Worm (Caenorhabditis elegans) whole organism, dauer: ENCODE measurements around the gene clec-56.

ENCODE experiments used
- unc-62 ChIP-seq: sonication (generic microtip); optimal IDR thresholded peaks from 2 replicates; lab custom pipeline; 2017; ENCODE audit warnings: missing biosample characterization, missing genetic modification reagents, missing genetic modification characterization

The clec-56 gene

DNA sequence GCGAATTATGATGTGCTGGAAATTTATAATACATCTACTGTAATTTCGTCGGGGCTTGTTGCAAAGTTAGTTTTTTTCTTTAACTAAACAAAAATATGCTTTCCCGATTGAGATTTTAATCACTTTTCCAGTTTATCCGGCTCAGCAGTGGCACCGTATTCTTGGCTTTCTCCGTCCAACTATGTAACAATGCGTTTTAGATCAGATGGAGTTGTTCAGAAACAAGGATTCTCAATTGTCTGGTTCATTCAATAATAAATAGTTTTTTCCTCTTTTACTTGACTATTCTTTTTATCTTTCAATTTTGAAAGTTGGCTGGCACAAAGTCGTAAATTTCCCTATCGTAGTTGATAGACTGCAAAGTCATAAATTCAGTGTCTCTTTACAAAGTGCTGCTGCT lies at the start of gene clec-56:
TSS of gene clec-56 (plus strand) at position 301 of the 400 bp plus-strand sequence.
- no peak for TF ChIP-seq unc-62 (GFP tag; lab: Kevin White, UChicago)

DNA sequence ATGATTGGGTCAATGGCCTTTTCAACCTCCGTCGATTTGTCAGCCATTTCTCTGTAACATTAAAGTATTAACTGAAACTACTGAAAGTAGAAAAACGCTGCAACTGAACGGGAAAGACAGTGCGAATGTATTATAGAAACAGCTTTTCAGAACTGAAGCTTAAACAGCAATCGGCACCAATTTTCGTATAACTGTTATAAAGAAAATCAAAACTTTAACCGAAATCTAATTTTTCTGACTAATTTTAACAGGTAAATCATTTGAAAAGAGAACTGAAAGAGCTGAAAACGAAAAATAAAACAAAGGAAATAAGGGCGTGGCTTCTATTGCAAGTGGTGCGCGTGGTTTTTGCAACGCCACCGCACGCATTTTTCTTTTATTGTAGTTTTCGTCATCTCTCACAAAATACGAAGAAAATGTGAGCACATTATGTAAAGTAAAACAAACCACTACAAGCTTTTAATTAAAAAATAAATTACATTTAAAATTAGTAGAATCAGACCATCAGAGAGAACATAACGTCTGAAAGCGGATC lies 49.2 kb upstream of the clec-56 start, which contains the start of gene rrsr-1:
TSS of gene rrsr-1 (minus strand) at position 51 of the 535 bp plus-strand sequence.
- TF ChIP-seq unc-62 (GFP tag; lab: Kevin White, UChicago): no peak

DNA sequence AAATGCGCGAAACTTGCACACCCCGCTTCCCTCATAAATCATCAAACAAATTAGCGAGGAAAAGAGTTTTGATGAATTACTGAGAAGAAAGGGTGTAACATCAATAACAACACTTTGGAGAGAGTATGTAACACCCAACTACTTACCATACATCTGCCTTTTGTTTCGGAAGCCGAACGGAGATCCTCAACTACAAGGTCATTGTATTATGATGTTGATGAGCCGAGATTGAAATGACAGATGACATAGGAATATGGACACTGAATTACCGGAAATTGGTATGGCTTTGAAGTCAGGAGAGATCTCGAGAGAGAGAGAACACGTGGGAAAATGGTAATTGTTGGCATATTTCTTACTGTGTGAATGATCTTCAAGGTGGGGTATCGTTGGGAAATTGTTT lies 48.2 kb upstream of the clec-56 start:
- no peak for TF ChIP-seq unc-62 (GFP tag; lab: Kevin White, UChicago)

DNA sequence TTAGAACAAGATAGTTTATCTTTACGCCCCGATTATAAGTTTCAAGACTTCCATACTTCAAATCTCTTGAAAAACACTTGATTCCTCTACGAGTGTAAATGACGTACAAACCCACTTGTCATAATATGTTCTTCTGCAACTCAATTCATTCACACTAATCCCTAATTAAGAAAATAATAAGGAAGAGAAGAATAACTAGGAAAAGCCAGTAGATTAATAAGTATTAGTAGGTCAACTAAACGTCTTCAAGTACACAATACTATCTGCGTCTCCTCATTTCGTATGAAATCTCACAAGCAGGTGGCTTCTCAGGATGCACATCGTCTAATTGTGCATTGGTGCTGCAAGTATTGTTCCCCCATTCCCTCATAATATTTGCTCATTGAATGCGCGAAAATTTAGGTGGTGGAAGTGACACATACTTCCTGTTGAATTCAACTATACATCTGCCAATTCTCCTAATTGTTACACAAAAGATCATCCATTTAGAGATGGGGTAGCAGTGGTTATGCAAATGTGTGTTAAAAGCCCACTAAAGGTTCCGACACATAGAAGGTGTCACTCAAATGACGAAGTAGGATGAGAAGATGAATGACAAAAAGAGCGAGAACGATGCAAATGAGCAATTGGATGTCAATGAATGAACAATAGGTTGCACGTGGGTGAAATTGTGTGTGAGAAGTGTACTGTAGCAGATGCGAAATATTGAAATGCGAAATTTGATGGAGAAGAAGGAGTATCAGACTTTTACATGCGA lies 47.0 kb upstream of the clec-56 start:
- no peak for TF ChIP-seq unc-62 (GFP tag; lab: Kevin White, UChicago)

DNA sequence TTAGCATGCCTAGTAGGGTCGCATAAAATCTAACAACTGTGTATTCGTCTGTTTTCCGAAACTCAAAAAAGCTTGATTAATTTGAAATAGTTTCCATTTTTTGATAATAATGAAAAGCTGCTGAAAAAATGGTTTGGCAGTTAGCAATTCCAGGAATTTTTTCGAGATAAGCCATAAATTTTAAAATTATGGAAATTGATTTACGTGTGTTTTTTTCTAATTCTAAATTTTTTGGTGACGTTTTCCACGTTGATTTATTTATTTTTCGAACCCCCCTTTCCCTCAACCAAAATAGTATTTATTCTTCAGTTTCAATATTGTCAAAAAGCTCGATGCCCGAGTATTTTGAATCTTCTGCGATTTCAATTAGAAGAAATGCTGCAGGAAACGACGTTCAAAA lies 45.3 kb upstream of the clec-56 start, which contains the start of gene F23B12.1:
TSS of gene F23B12.1 (plus strand) at position 301 of the 400 bp plus-strand sequence.
- no peak for TF ChIP-seq unc-62 (GFP tag; lab: Kevin White, UChicago)

DNA sequence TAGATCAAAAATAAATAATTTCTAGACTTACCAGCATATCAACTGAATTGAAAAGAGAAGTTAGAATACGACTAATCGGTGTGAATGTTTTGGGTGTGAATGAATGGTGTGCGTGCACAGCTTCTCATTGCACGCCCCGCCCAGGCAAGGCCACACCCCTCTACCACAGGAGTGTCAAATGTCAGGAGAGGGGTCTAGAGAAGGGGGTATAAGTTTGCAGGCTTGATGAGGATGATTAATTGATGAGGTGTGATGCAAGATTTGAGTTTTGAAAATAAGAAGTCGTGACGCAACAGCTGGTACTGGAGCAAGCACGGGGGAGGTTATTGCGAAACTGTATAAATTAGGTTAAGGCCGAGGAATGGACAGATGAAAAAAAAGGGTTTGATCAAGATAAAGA lies 41.9 kb upstream of the clec-56 start, which contains the start of gene egl-1:
TSS of gene egl-1 (minus strand) at position 101 of the 400 bp plus-strand sequence.
- no peak for TF ChIP-seq unc-62 (GFP tag; lab: Kevin White, UChicago)

DNA sequence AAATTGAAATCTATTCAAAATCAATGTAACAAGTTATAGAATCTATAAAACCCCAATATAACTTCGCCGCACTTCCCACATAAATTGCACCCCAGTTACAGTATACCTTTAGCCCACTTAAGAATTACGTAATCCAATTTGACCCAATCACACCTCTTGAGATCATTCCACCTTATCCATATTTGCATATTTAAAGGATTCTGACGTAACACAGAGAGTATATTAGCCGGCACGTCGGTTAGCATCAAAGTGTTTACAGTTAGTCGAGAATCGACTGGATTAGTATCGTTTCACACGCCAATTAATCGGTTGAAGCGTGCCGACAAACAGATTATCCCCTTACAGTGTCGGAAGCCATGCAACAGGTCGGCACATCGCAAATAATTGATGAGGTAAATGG lies 40.6 kb upstream of the clec-56 start:
- TF ChIP-seq unc-62 (GFP tag; lab: Kevin White, UChicago): no peak

DNA sequence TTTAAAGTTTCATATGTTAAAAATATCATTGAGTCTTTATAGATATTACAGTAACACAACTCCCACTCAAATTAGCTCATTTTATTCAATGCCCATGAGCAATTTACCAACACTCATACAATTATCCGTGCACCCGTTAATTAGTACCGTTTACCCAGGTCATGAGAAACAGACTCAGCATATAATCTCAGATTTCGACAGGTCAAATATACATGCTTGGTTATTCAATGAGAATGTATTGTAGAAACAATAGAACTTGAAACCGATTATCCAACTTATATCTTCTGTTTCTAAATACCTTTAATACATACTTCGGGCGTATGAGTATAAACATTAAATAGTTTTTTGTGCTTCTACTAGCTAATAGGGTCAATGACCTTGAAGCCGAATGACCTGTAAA lies 38.0 kb upstream of the clec-56 start:
- TF ChIP-seq unc-62 (GFP tag; lab: Kevin White, UChicago): no peak

DNA sequence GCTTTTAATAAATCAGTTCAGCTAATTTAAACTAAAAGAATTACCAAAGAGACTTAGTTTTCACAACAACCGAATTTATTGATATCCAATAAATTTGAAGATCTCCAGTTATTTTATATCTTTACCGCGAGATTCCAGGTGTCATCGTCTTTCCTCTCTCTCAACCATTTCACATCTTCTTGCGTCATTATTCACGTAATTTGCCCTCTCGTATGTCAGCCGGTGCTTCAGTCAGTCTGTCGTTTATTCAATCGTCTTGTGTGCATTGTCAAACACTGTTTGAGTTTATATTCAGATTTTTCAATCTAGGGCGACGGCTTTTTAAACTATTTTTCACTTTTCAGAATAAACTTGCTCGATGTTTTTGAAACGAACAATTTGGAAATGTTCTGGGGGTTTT lies 36.8 kb upstream of the clec-56 start:
- TF ChIP-seq unc-62 (GFP tag; lab: Kevin White, UChicago): no peak

DNA sequence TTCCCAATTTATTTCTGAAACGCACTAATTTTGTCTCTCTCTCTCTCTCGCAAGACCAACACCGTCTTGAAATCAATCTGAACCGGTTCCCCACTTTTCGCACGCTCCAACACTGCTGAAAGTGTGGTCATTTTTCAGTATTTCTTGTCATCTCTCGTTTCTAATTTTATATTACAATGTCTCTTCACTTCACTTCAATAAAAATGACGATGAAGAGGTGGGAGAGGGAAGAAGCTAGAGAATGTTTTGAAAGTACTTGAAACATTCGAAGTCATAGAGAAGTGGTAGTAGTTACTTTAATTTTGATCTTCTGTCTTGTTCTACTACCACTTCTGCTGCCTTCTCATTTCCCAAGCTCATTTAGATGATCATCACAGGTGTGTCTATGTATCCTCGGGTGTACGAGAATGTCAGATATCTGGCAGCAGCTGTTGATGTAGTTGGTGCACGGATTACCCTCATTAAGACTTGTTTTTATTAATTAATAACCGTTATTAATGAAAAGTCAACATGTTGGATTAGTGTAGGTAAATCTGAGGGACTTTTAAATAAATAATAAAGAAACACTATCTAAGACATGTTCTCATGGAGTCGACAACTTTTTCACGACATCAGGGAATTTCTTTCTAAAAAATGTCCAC lies 36.0 kb upstream of the clec-56 start:
- TF ChIP-seq unc-62 (GFP tag; lab: Kevin White, UChicago): no peak

DNA sequence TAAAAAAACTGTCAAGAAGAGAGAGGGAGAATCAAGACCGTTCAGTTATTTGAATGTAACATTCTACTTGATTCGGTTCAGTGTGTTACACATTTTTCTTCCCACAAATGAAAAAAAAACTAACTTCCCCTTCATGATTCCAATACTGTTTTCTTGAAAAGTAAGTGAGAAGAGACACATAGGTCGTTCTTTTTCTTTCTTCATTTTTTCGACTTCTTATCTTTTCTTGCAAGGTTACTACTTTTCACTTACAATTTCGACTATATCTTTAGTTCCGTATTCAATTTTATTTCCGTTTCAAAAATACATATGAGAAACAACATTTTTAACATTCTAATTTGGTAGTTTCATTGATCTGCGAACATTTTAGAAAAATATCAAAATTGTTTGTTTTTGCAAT lies 35.0 kb upstream of the clec-56 start:
- TF ChIP-seq unc-62 (GFP tag; lab: Kevin White, UChicago): no peak

DNA sequence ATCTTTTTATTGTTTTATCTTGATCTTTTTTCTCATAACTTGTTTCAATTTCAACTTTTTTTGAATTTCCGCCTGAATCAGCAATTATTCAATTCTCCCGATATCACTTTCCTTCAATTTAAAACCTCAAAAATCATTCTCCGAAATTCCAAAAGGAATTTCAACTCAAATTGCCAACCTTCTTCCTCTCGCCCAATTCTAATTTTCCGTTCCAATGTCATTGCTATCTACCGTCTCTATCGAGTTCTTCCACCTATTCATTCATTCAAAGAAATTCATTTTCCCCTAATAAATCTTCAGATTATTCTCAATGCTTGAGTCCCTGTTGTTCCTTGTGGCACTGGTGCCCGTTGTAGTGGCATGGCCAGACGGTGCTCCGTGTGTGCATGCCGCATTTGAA lies 33.4 kb upstream of the clec-56 start, which contains the start of gene F23B12.4:
TSS of gene F23B12.4 (plus strand) at position 301 of the 400 bp plus-strand sequence.
- TF ChIP-seq unc-62 (GFP tag; lab: Kevin White, UChicago): no peak

DNA sequence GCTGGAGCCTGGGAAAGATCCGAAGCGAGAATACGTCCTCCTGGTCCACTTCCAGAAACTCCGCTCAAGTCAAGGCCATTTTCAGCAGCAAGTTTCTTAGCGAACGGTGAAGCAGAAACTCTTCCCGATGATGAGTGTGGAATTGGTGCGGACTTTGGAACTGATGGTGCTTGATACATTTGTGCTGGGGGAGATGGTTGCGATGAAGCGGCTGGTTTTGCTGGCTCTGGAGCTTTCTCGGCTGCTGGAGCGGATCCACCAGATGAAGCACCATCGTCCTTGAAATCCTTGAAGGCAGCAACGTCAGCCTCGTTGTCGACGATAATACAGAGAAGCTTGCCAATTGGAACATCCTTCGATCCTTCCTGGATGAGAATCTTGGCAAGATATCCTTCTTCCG lies 27.7 kb upstream of the clec-56 start:
- TF ChIP-seq unc-62 (GFP tag; lab: Kevin White, UChicago): no peak

DNA sequence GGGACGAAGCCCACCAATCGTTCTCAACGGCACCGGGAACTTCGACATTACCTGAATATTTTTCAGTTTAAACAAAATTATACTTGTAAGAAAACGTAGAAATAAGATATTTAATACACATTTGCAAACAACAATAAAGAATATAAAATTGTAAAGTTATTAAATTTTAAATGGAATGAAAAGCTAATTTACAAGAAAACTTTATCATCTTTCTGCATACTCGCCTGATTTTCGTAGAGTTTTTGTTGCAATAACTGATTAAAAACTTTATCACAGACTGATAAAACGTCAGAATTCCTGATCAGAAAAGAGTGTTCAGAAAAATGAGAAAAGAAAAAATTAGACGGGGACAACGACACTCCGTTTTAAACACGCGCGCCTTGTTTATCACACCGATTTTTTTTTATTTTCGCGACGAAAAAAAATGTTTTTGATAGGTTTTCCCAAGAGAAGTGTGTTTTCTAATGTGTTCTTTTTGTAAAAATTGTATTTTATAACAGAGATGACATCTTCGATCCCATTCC lies 26.9 kb upstream of the clec-56 start, which contains the start of the genes dlat-1 and fntb-1:
TSS of gene dlat-1 (minus strand) at position 51 of the 524 bp plus-strand sequence.
TSS of gene fntb-1 (plus strand) at position 412 of the 524 bp plus-strand sequence.
- TF ChIP-seq unc-62 (GFP tag; lab: Kevin White, UChicago): no peak

DNA sequence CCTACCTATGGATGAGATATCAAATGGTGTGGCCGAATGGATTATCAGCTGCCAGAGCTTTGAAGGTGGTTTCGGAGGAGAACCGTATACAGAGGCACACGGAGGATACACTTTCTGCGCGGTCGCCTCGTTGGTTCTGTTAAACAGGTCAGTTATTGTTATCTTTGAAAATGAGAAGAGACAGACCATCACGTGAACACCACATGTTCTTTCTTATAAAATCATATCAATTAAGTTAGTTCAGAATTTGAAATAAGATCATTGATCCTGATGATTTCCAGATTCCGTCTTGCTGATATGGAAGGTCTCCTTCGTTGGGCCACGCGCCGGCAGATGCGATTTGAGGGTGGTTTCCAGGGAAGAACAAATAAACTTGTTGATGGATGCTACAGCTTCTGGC lies 25.5 kb upstream of the clec-56 start:
- TF ChIP-seq unc-62 (GFP tag; lab: Kevin White, UChicago): no peak

DNA sequence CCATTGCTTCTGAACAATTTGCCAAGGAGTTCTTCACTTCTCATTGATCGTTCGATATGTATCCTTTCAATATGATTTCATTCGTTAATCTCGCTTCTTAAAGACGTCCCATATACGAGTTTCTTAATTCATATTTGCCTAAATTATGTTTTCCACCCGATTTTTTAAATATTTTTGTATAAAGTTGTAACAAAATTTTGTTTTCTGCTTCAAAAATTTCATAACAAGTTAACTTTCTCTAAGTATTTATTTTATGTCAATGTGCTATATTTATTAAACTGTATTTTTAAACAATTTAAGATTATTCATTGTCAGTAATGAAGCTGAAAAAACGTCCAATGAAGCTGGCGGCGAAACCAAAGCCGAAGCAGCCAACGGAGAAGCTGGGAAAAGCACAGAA lies 24.8 kb upstream of the clec-56 start, which contains the start of gene F23B12.7:
TSS of gene F23B12.7 (plus strand) at position 301 of the 400 bp plus-strand sequence.
- TF ChIP-seq unc-62 (GFP tag; lab: Kevin White, UChicago): no peak
